Fruit fly (Drosophila melanogaster) whole organism: ENCODE measurements around the gene CG32040.

Source experiments
- Dll ChIP-seq: fragments of >200 bp; optimal IDR thresholded peaks from 2 replicates; lab custom pipeline; 2017
- psq ChIP-seq: fragments of >200 bp; optimal IDR thresholded peaks from 2 replicates; lab custom pipeline; 2017
- usp ChIP-seq: fragments of >200 bp; optimal IDR thresholded peaks from 2 replicates; lab custom pipeline; 2017; ENCODE audit warnings: missing biosample characterization, missing genetic modification characterization, mixed read lengths

- TF ChIP-seq psq (lab: Kevin White, UChicago) (no peak), Dll (lab: Kevin White, UChicago) (no peak), usp (GFP tag; lab: Kevin White, UChicago) (no peak)
Measured at dm6 chr3L:9398435-9398981, 44.7 kb downstream of the CG32040 start.
